Worm (Caenorhabditis elegans): ENCODE measurements around the gene unc-33.

The unc-33 gene

ce11 chrIV:3539253-3539652 lies 22.6 kb downstream of the unc-33 start:
- TF ChIP-seq unc-62 (GFP tag; optimal IDR thresholded peaks at IDR 0.05), result no peak

ce11 chrIV:3539872-3540271 lies 23.2 kb downstream of the unc-33 start, which contains the start of gene B0212.3:
Gene B0212.3 (plus strand): TSS chrIV:3540172.
- TF ChIP-seq unc-62 (GFP tag; optimal IDR thresholded peaks at IDR 0.05), result no peak

ce11 chrIV:3545060-3545459 lies 28.4 kb downstream of the unc-33 start:
- TF ChIP-seq unc-62 (GFP tag; optimal IDR thresholded peaks at IDR 0.05), result no peak

ce11 chrIV:3547500-3547899 lies 30.8 kb downstream of the unc-33 start, which contains the start of gene nstp-6:
Gene nstp-6 (minus strand): TSS chrIV:3547600.
- no peak for TF ChIP-seq unc-62 (GFP tag; optimal IDR thresholded peaks at IDR 0.05)

- TF ChIP-seq unc-62 (GFP tag; optimal IDR thresholded peaks at IDR 0.05), result no peak
These were observed 31.6 kb downstream of the unc-33 start for ce11 chrIV:3548315-3548714.

ce11 chrIV:3551777-3552462 lies 35.2 kb downstream of the unc-33 start:
- no peak for TF ChIP-seq unc-62 (GFP tag; optimal IDR thresholded peaks at IDR 0.05)

- no peak for TF ChIP-seq unc-62 (GFP tag; optimal IDR thresholded peaks at IDR 0.05)
These were observed 36.2 kb downstream of the unc-33 start for ce11 chrIV:3552933-3553332.

- no peak for TF ChIP-seq unc-62 (GFP tag; optimal IDR thresholded peaks at IDR 0.05)
These were observed 40.6 kb downstream of the unc-33 start, which contains the start of gene osm-9 for ce11 chrIV:3557331-3557730. Gene osm-9 (minus strand): TSS chrIV:3557431.

ce11 chrIV:3559201-3559600 lies 42.5 kb downstream of the unc-33 start:
- no peak for TF ChIP-seq unc-62 (GFP tag; optimal IDR thresholded peaks at IDR 0.05)

ce11 chrIV:3564901-3565300 lies 48.2 kb downstream of the unc-33 start, which contains the start of gene sre-5:
Gene sre-5 (plus strand): TSS chrIV:3565201.
- no peak for TF ChIP-seq unc-62 (GFP tag; optimal IDR thresholded peaks at IDR 0.05)

- TF ChIP-seq unc-62 (GFP tag; optimal IDR thresholded peaks at IDR 0.05), result no peak
These were observed 51.9 kb downstream of the unc-33 start, which contains the start of gene otpl-1 for ce11 chrIV:3568608-3569007. Gene otpl-1 (plus strand): TSS chrIV:3568979.

- no peak for TF ChIP-seq unc-62 (GFP tag; optimal IDR thresholded peaks at IDR 0.05)
These were observed 53.9 kb downstream of the unc-33 start for ce11 chrIV:3570612-3571011.

All from whole organism, dauer.